Worm (Caenorhabditis elegans) whole organism, midembryonic: Measurements from ENCODE around the gene C27F2.6.
"Not testable (repeated sequence)": the region's sequence is repeated elsewhere in the genome, so short reads cannot be mapped to it uniquely, and the experiment has no call there.

Experiments used
- T22C8.4 ChIP-seq: fragments of 200-800 bp; sonication (Bioruptor generic); IDR thresholded peaks from 2 replicates; pipeline ENCODE4 v1.3.6; 2022; ENCODE audit warnings: missing genetic modification characterization, missing compliant biosample characterization
- cog-1 ChIP-seq: sonication (generic microtip); optimal IDR thresholded peaks from 2 replicates; lab custom pipeline; 2016; ENCODE audit warnings: missing genetic modification characterization, missing compliant biosample characterization
- flt-1 ChIP-seq: fragments of 200-800 bp; sonication (Bioruptor generic); IDR thresholded peaks from 2 replicates; pipeline ENCODE4 v1.3.6; 2022; ENCODE audit warnings: missing genetic modification characterization, missing compliant biosample characterization
- klf-2 ChIP-seq: fragments of 200-800 bp; sonication (Bioruptor generic); conservative IDR thresholded peaks from 2 replicates; pipeline ENCODE4 v1.3.6; 2022; ENCODE audit warnings: missing genetic modification reagents, missing genetic modification characterization, missing compliant biosample characterization
- med-1 ChIP-seq: sonication (generic microtip); optimal IDR thresholded peaks from 2 replicates; lab custom pipeline; 2017; ENCODE audit warnings: missing genetic modification characterization, mild to moderate bottlenecking, missing compliant biosample characterization, antibody characterized with exemption, missing genetic modification reagents; ENCODE audit not compliant: insufficient read depth
- ref-1 ChIP-seq: fragments of 200-800 bp; sonication (Bioruptor generic); conservative IDR thresholded peaks from 2 replicates; pipeline ENCODE4 v1.3.6; 2022; ENCODE audit warnings: missing genetic modification reagents, missing genetic modification characterization, missing compliant biosample characterization
- tab-1 ChIP-seq: fragments of 200-800 bp; sonication (Bioruptor generic); IDR thresholded peaks from 2 replicates; pipeline ENCODE4 v1.3.6; 2022; ENCODE audit warnings: missing genetic modification characterization, missing compliant biosample characterization
- ztf-23 ChIP-seq: fragments of 200-800 bp; sonication (Bioruptor generic); IDR thresholded peaks from 2 replicates; pipeline ENCODE4 v1.3.6; 2022; ENCODE audit warnings: missing genetic modification reagents, missing genetic modification characterization, missing compliant biosample characterization
- ztf-29 ChIP-seq: fragments of 200-800 bp; sonication (Bioruptor generic); IDR thresholded peaks from 2 replicates; pipeline ENCODE4 v1.3.6; 2022; ENCODE audit warnings: missing genetic modification reagents, missing genetic modification characterization, missing compliant biosample characterization

C27F2.6 gene

DNA sequence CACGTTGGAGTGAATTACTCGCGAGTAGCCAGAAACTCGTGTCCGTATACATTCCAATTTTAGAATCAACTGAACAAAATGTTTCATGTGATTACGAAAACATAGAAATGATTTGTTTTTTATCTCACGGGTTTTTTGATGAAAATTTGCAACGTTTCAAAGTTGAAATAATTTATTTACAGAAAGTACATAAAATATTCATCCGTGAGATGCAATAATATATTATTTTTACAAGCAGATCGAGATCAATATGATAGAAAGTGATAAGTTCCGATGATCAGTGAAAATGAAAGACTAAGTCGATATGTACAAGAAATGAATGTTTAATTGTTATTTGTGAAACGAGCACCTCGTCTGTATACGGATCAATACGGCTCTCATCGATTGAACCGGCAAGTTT lies at the start of gene C27F2.6:
TSS of gene C27F2.6 (minus strand) at position 101 of the 400 bp plus-strand sequence.
- TF ChIP-seq tab-1 (GFP tag; lab: Robert Waterston, UW); cog-1 (tag; lab: Kevin White, UChicago); ref-1: not testable (repeated sequence)

DNA sequence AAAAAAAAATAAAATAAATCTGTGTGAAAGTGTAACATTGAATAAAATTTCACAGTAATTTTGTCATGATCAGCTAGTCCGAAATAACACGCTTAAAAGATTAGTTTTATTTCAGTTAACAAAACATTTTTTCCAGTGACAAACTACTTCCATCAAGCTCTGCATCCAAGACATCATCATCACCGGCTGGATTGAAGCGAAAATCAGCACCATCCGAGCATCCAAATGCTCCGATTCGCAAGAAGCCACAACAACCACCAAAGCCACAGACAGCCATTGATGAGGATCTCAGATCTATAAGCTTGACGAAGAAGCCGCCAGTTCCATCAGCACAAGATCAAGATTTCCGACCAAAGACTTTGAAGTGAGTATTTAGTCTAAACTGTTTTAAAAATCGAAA lies 47.0 kb upstream of the C27F2.6 start:
- TF ChIP-seq ztf-29 (GFP tag; lab: Robert Waterston, UW) (no peak), ref-1 (no peak), flt-1 (GFP tag; lab: Robert Waterston, UW) (no peak), tab-1 (GFP tag; lab: Robert Waterston, UW) (no peak), ztf-23 (GFP tag; lab: Robert Waterston, UW) (no peak), klf-2 (GFP tag; lab: Robert Waterston, UW) (no peak), med-1 (GFP tag; lab: Kevin White, UChicago) (no peak), cog-1 (tag; lab: Kevin White, UChicago) (no peak), T22C8.4 (GFP tag; lab: Robert Waterston, UW) (no peak)

DNA sequence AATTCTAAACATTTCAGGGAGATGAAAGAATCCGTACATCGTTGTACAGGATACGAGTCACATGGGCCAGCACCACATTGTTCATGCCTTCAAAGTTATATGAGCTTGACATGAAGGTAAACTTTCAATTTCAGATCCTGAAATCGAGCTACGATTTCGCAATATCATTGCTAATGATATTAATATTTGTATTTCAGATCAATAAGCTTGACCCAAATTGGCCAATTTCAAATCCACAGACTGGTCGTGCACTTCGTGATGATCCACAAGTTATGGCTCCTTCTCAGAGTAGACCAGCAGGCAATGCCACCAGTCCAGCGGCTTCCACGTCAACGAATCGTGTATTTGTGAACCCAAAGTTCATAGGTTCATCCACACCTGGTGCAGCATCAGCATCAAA lies 46.1 kb upstream of the C27F2.6 start:
- TF ChIP-seq ztf-23 (GFP tag; lab: Robert Waterston, UW) (no peak), ref-1 (no peak), cog-1 (tag; lab: Kevin White, UChicago) (no peak), med-1 (GFP tag; lab: Kevin White, UChicago) (no peak), T22C8.4 (GFP tag; lab: Robert Waterston, UW) (no peak), klf-2 (GFP tag; lab: Robert Waterston, UW) (no peak), flt-1 (GFP tag; lab: Robert Waterston, UW) (no peak), tab-1 (GFP tag; lab: Robert Waterston, UW) (no peak), ztf-29 (GFP tag; lab: Robert Waterston, UW) (no peak)

- TF ChIP-seq flt-1 (GFP tag; lab: Robert Waterston, UW) (no peak), ref-1 (no peak), ztf-29 (GFP tag; lab: Robert Waterston, UW) (no peak), ztf-23 (GFP tag; lab: Robert Waterston, UW) (no peak; the same call in 1 of the 2 replicates), klf-2 (GFP tag; lab: Robert Waterston, UW) (no peak), med-1 (GFP tag; lab: Kevin White, UChicago) (no peak), cog-1 (tag; lab: Kevin White, UChicago) (no peak), tab-1 (GFP tag; lab: Robert Waterston, UW) (no peak), T22C8.4 (GFP tag; lab: Robert Waterston, UW) (no peak)
Observed at ce11 chrIII:5025136-5025629, 44.9 kb upstream of the C27F2.6 start.

DNA sequence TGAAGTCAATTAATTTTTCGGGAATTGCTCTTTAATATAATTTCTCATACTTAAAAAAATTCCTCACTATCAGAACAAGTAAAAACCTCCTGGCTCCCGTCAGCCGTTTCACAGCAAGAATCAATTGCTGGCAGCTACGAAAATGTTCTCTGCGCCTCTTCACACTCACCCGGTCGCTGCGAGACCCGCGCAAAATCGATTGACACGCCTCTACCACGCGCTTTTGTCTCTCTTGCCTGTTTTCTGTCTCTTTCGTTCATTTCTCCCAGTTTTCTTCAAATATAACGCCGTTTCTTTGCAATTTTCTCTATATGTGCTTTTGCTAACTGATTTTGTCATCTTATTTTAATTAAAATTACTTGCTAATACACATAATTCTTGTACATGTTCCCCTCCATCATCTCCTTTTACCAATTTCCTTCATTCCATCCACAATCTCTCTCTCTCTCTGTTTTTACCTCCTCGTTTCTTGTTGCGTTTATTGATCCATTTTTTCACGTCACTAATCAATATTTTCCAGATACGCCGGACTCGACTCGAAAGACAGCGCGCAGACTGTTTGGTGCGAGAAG lies 44.2 kb upstream of the C27F2.6 start, which contains the start of gene pcf-11:
TSS of gene pcf-11 (plus strand) at position 522 of the 572 bp plus-strand sequence.
- TF ChIP-seq med-1 (GFP tag; lab: Kevin White, UChicago) (peak; percentile 11), ztf-29 (GFP tag; lab: Robert Waterston, UW) (no peak), tab-1 (GFP tag; lab: Robert Waterston, UW) (no peak), cog-1 (tag; lab: Kevin White, UChicago) (peak; percentile 22), T22C8.4 (GFP tag; lab: Robert Waterston, UW) (peak; percentile 91), ref-1 (no peak), flt-1 (GFP tag; lab: Robert Waterston, UW) (no peak), ztf-23 (GFP tag; lab: Robert Waterston, UW) (peak; percentile 80), klf-2 (GFP tag; lab: Robert Waterston, UW) (no peak)

- TF ChIP-seq ztf-23 (GFP tag; lab: Robert Waterston, UW) (no peak), cog-1 (tag; lab: Kevin White, UChicago) (no peak), T22C8.4 (GFP tag; lab: Robert Waterston, UW) (no peak)
Observed at ce11 chrIII:5023642-5024041, 43.4 kb upstream of the C27F2.6 start.

DNA sequence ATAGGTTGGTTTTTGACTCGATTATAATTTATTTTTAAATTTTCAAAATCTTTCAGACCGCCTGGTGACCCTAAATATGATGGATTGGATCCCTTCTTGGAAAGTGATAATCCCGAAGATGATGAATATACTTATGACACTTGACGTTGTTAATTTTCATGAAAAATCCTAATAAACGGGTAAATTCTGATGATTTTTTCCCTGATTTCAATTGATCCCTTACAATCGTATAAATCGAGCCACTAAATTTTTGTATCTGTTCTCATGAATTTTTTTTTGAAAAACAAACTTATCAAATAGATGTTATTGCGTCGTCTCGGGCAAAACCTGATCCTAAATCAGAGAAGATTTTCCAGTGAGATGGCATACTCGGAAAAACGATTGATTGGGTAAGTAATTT lies 42.7 kb upstream of the C27F2.6 start, which contains the start of gene R144.13:
TSS of gene R144.13 (plus strand) at position 301 of the 400 bp plus-strand sequence.
- no peak for TF ChIP-seq ztf-29 (GFP tag; lab: Robert Waterston, UW)
- no peak for TF ChIP-seq med-1 (GFP tag; lab: Kevin White, UChicago)
- TF ChIP-seq cog-1 (tag; lab: Kevin White, UChicago), result no peak
- TF ChIP-seq ref-1, result no peak
- no peak for TF ChIP-seq T22C8.4 (GFP tag; lab: Robert Waterston, UW)
- TF ChIP-seq flt-1 (GFP tag; lab: Robert Waterston, UW), result no peak
- TF ChIP-seq klf-2 (GFP tag; lab: Robert Waterston, UW), result no peak
- TF ChIP-seq ztf-23 (GFP tag; lab: Robert Waterston, UW), result no peak
- TF ChIP-seq tab-1 (GFP tag; lab: Robert Waterston, UW), result no peak

DNA sequence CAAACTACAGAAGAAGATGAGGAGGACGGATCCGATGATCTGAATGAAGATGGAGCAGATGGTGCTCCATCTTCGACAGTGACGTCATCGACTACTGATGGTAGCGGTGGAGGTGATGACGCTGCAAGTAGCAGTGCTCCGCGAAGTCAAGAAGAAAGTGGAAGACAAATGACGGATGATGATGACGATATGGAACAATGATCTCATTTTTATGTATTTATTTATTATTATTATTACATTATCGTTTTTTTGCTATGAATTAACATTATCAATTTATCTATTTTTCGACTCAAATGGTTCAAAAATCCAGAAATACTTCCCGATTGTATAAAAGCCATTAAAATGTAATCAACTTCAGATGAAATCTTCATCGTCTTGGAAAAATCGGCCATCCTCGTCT lies 41.4 kb upstream of the C27F2.6 start, which contains the start of gene R144.3:
TSS of gene R144.3 (plus strand) at position 301 of the 400 bp plus-strand sequence.
- TF ChIP-seq flt-1 (GFP tag; lab: Robert Waterston, UW) (no peak), med-1 (GFP tag; lab: Kevin White, UChicago) (no peak), ref-1 (no peak), cog-1 (tag; lab: Kevin White, UChicago) (no peak), tab-1 (GFP tag; lab: Robert Waterston, UW) (no peak), ztf-29 (GFP tag; lab: Robert Waterston, UW) (no peak), klf-2 (GFP tag; lab: Robert Waterston, UW) (no peak), ztf-23 (GFP tag; lab: Robert Waterston, UW) (no peak), T22C8.4 (GFP tag; lab: Robert Waterston, UW) (no peak)

ce11 chrIII:5020924-5021323 lies 40.7 kb upstream of the C27F2.6 start, which contains the start of gene mdt-11:
Gene mdt-11 (plus strand): TSS chrIII:5021224.
- TF ChIP-seq ztf-29 (GFP tag; lab: Robert Waterston, UW) (no peak), cog-1 (tag; lab: Kevin White, UChicago) (no peak), med-1 (GFP tag; lab: Kevin White, UChicago) (no peak), tab-1 (GFP tag; lab: Robert Waterston, UW) (no peak), ref-1 (no peak), T22C8.4 (GFP tag; lab: Robert Waterston, UW) (no peak), ztf-23 (GFP tag; lab: Robert Waterston, UW) (no peak), klf-2 (GFP tag; lab: Robert Waterston, UW) (no peak), flt-1 (GFP tag; lab: Robert Waterston, UW) (no peak)
